Fruit fly (Drosophila melanogaster): ENCODE measurements around the gene Uqcc1.

The Uqcc1 gene

dm6 chr3L:6963792-6964487 is 6.0 kb upstream of the Uqcc1 start (continued):
- TF ChIP-seq CG7372 (GFP tag; IDR thresholded peaks at IDR 0.05) (peak; percentile 75), CG14965 (GFP tag; optimal IDR thresholded peaks at IDR 0.05; ENCODE audit: borderline replicate concordance) (no peak), gt (GFP tag; IDR thresholded peaks at IDR 0.05) (no peak), CG17328 (GFP tag; IDR thresholded peaks at IDR 0.05) (peak; percentile 63), usp (GFP tag; optimal IDR thresholded peaks at IDR 0.05) (no peak), Ets65A (GFP tag) (peak; percentile 95), CG2116 (GFP tag; optimal IDR thresholded peaks at IDR 0.05) (peak; percentile 21), CG18476 (GFP tag; optimal IDR thresholded peaks at IDR 0.05) (peak; percentile 64), CG1233 (GFP tag; optimal IDR thresholded peaks at IDR 0.05) (peak; percentile 72), CG14860 (GFP tag; IDR thresholded peaks at IDR 0.05; ENCODE audit: partially characterized antibody) (no peak), dimm (GFP tag; IDR thresholded peaks at IDR 0.05) (peak; percentile 34; the same call in 1 of the 2 replicates), esg (GFP tag; conservative IDR thresholded peaks at IDR 0.05) (peak; percentile 62), HLH4C (GFP tag; IDR thresholded peaks at IDR 0.05; ENCODE audit: partially characterized antibody) (no peak), nerfin-2 (GFP tag; IDR thresholded peaks at IDR 0.05; ENCODE audit: partially characterized antibody) (no peak), CG12071 (GFP tag; optimal IDR thresholded peaks at IDR 0.05) (peak; percentile 73), CG12104 (GFP tag; optimal IDR thresholded peaks at IDR 0.05) (peak; percentile 73), cas (GFP tag; IDR thresholded peaks at IDR 0.05) (no peak), ab (GFP tag; optimal IDR thresholded peaks at IDR 0.05) (peak; percentile 44), CG17568 (GFP tag; optimal IDR thresholded peaks at IDR 0.05) (peak; percentile 76), C15 (GFP tag; IDR thresholded peaks at IDR 0.05) (no peak), lov (optimal IDR thresholded peaks at IDR 0.05) (no peak), lov (GFP tag; IDR thresholded peaks at IDR 0.05) (no peak), CG14710 (tag; optimal IDR thresholded peaks at IDR 0.05) (peak; percentile 80), Adf1 (GFP tag; IDR thresholded peaks at IDR 0.05) (peak; percentile 30; the same call in 1 of the 2 replicates), CG34422 (GFP tag; IDR thresholded peaks at IDR 0.05) (peak; percentile 47; the same call in 1 of the 3 replicates), wor (GFP tag; IDR thresholded peaks at IDR 0.05) (peak; percentile 50; the same call in 1 of the 2 replicates), CG2199 (GFP tag; IDR thresholded peaks at IDR 0.05) (peak; percentile 78; the same call in 1 of the 3 replicates), CG2129 (GFP tag; IDR thresholded peaks at IDR 0.05; ENCODE audit: partially characterized antibody) (no peak), CG12769 (tag; optimal IDR thresholded peaks at IDR 0.05) (peak; percentile 88), CG6689 (GFP tag; IDR thresholded peaks at IDR 0.05) (peak; percentile 81), maf-S (GFP tag; optimal IDR thresholded peaks at IDR 0.05) (peak; percentile 60), CG8944 (GFP tag; optimal IDR thresholded peaks at IDR 0.05) (peak; percentile 79), slou (GFP tag; optimal IDR thresholded peaks at IDR 0.05) (peak; percentile 21), CG16863 (GFP tag; optimal IDR thresholded peaks at IDR 0.05) (peak; percentile 80), hth (optimal IDR thresholded peaks at IDR 0.05) (no peak), kni (GFP tag; optimal IDR thresholded peaks at IDR 0.05) (no peak), CG4730 (GFP tag; IDR thresholded peaks at IDR 0.05) (peak; percentile 51; the same call in 1 of the 2 replicates), bcd (GFP tag; optimal IDR thresholded peaks at IDR 0.05) (peak; percentile 79), CG13894 (tag; optimal IDR thresholded peaks at IDR 0.05) (peak; percentile 8), Mad (GFP tag; optimal IDR thresholded peaks at IDR 0.05) (peak; percentile 71), CG32767 (GFP tag; IDR thresholded peaks at IDR 0.05) (peak; percentile 67), CG6854 (GFP tag; optimal IDR thresholded peaks at IDR 0.05) (peak; percentile 58), eyg (GFP tag; optimal IDR thresholded peaks at IDR 0.05) (no peak), CG16813 (GFP tag; IDR thresholded peaks at IDR 0.05; ENCODE audit: partially characterized antibody) (no peak), ac (GFP tag; optimal IDR thresholded peaks at IDR 0.05) (peak; percentile 37), grn (GFP tag; optimal IDR thresholded peaks at IDR 0.05) (peak; percentile 47), CG7928 (GFP tag; optimal IDR thresholded peaks at IDR 0.05) (peak; percentile 24), Gsc (GFP tag; IDR thresholded peaks at IDR 0.05) (no peak), insv (GFP tag; optimal IDR thresholded peaks at IDR 0.05) (no peak), bbx (GFP tag; IDR thresholded peaks at IDR 0.05; ENCODE audit: partially characterized antibody) (no peak)
